Worm (Caenorhabditis elegans) whole organism, L2 larva: ENCODE measurements around the gene cam-1.

Source experiments
- lin-13 ChIP-seq: fragments of 150-350 bp; optimal IDR thresholded peaks from 2 replicates; lab custom pipeline; 2014; ENCODE audit warnings: missing biosample characterization, missing genetic modification reagents, missing genetic modification characterization
- lin-39 ChIP-seq: fragments of 150-350 bp; optimal IDR thresholded peaks from 2 replicates; lab custom pipeline; 2014; ENCODE audit warnings: missing biosample characterization, missing genetic modification reagents, missing genetic modification characterization
- unc-55 ChIP-seq: fragments of 150-350 bp; sonication (generic microtip); optimal IDR thresholded peaks from 3 replicates; lab custom pipeline; 2014; ENCODE audit warnings: missing biosample characterization, missing genetic modification reagents, missing genetic modification characterization

cam-1 gene

DNA sequence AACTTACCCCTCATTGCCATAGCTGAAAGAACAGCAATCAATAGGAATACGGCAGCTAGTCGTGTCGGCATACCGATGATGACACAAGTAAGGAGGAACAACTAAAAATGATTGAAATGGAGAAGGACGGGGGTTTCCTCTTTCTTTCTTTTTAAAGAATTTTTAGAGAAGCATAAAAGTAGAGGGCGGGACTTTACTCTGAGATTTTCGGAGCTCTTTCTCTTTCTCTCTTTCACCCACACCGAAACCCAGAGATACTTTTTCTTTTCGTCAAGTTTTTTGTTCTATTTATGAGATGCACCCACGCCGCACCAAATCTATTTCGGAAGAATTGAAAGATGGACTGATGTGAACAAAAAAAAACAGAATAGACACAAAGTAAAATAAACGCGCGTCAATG lies 63.5 kb downstream of the cam-1 start, which contains the start of gene T26C5.5:
Gene T26C5.5, minus strand, starts transcription at position 101 of the 400 bp plus-strand sequence.
- no peak for TF ChIP-seq lin-13
- no peak for TF ChIP-seq unc-55 (GFP tag; lab: Kevin White, UChicago)
- no peak for TF ChIP-seq lin-39 (tag; lab: Kevin White, UChicago)
